Worm (Caenorhabditis elegans): ENCODE data around the gene C53A5.13.

Gene C53A5.13

ce11 chrV:14597005-14597680, 50.5 kb downstream of the C53A5.13 start, which contains the start of gene pes-9 (continued):
- peak; percentile 49 for TF ChIP-seq dve-1 (tag; optimal IDR thresholded peaks at IDR 0.05; ENCODE audit: insufficient read depth)
- no peak for TF ChIP-seq T20F7.1 (GFP tag; optimal IDR thresholded peaks at IDR 0.05)
- TF ChIP-seq nhr-102 (tag; optimal IDR thresholded peaks at IDR 0.05): no peak
- no peak for TF ChIP-seq D1046.2 (GFP tag; IDR thresholded peaks at IDR 0.05)
- no peak for TF ChIP-seq Y48G9A.11 (GFP tag; IDR thresholded peaks at IDR 0.05)
- no peak for TF ChIP-seq saeg-2 (GFP tag; IDR thresholded peaks at IDR 0.05)
- TF ChIP-seq mep-1 (tag; optimal IDR thresholded peaks at IDR 0.05): no peak
- TF ChIP-seq hlh-30 (tag; optimal IDR thresholded peaks at IDR 0.05; ENCODE audit: insufficient read depth): no peak
- no peak for TF ChIP-seq Y5F2A.4 (GFP tag; optimal IDR thresholded peaks at IDR 0.05)
- no peak for TF ChIP-seq unc-130 (GFP tag; optimal IDR thresholded peaks at IDR 0.05)
- no peak for TF ChIP-seq vab-7 (GFP tag; IDR thresholded peaks at IDR 0.05)
- no peak for TF ChIP-seq egl-43 (GFP tag; IDR thresholded peaks at IDR 0.05)

DNA sequence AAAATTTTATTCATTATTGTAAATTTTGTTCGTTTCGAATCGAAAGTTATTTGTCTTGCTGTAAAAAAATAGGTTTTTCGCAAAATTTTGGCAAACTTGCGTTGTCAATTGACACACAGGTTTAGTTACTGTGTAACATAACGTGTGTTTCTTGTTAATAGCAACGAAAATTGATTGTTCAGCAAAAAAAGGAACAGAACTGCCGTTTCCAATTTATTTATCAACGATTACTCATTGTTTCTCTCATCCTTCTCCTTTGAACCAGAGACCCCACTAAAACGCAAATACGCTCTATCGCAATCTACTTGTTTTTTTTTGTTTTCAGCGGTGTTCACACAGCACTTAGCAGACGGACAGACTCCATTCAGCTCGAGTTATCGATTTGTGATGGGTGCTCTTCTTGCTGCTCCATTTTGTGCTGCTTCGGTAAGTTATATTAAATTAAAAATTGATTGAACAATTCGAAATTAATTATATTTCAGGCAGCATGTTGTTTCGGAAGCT, 51.1 kb downstream of the C53A5.13 start, which contains the start of gene R11H6.2:
Gene R11H6.2 (plus strand): TSS at position 326 of the 504 bp plus-strand sequence.
- TF ChIP-seq dve-1 (tag; optimal IDR thresholded peaks at IDR 0.05; ENCODE audit: insufficient read depth) (peak; percentile 21), nhr-6 (tag; optimal IDR thresholded peaks at IDR 0.05) (peak; percentile 75), mep-1 (tag; optimal IDR thresholded peaks at IDR 0.05) (peak; percentile 33), pha-4 (GFP tag; IDR thresholded peaks at IDR 0.05) (no peak), pha-4 (tag; optimal IDR thresholded peaks at IDR 0.05) (peak; percentile 22), lsy-2 (tag; optimal IDR thresholded peaks at IDR 0.05) (peak in 1 of 2 experiments; percentile 57), mes-2 (tag; optimal IDR thresholded peaks at IDR 0.05; ENCODE audit: poor library complexity, severe bottlenecking) (peak; percentile 71), ztf-7 (tag; optimal IDR thresholded peaks at IDR 0.05) (no peak), nhr-28 (tag; optimal IDR thresholded peaks at IDR 0.05) (peak; percentile 48), hlh-11 (tag; optimal IDR thresholded peaks at IDR 0.05) (peak; percentile 52), unc-62 (GFP tag; optimal IDR thresholded peaks at IDR 0.05 in 1 of 2) (peak in 1 of 2 experiments; percentile 99), unc-62 (tag; optimal IDR thresholded peaks at IDR 0.05) (no peak), ceh-28 (tag; optimal IDR thresholded peaks at IDR 0.05) (peak; percentile 29), pqm-1 (tag; optimal IDR thresholded peaks at IDR 0.05) (peak; percentile 3), ctbp-1 (GFP tag; IDR thresholded peaks at IDR 0.05) (0 out of 2 replicates have a peak, but pooled peaks have one; percentile 13), hmg-1.1 (GFP tag; IDR thresholded peaks at IDR 0.05) (peak; percentile 54; the same call in 1 of the 2 replicates), lin-38 (GFP tag; IDR thresholded peaks at IDR 0.05) (peak; percentile 78), dpl-1 (GFP tag; optimal IDR thresholded peaks at IDR 0.05) (peak; percentile 24), aha-1 (tag) (no peak), rbr-2 (tag; optimal IDR thresholded peaks at IDR 0.05) (peak; percentile 1), cey-2 (tag; optimal IDR thresholded peaks at IDR 0.05; ENCODE audit: borderline replicate concordance, insufficient read depth) (no peak), hlh-30 (tag; optimal IDR thresholded peaks at IDR 0.05; ENCODE audit: insufficient read depth) (peak; percentile 35), nhr-76 (tag; optimal IDR thresholded peaks at IDR 0.05) (no peak), fkh-10 (GFP tag; optimal IDR thresholded peaks at IDR 0.05) (no peak)

DNA sequence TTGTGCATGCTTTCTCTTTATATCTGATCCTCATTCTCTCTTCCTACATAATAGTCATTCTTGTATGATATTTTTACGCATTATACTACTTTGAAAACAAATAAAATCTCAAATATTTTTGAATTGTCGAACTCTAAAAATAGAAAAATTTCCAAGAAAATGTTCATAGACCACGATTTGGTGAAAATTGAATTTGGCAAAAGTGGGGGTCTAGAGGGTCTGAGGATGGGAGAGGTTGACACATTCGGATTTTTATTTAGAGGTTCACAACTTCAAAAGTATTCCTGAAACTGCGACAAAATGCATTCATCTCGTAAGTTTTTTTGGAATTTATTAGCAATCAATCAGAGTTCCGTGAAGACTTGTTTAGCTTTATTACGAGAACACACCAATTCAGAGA, 53.3 kb downstream of the C53A5.13 start, which contains the start of gene glb-22:
Gene glb-22 (plus strand): TSS at position 301 of the 400 bp plus-strand sequence.
- TF ChIP-seq lin-13 (GFP tag; optimal IDR thresholded peaks at IDR 0.05): no peak
- no peak for TF ChIP-seq dmd-9 (GFP tag; IDR thresholded peaks at IDR 0.05)
- TF ChIP-seq daf-12 (tag; optimal IDR thresholded peaks at IDR 0.05): no peak
- TF ChIP-seq nhr-41 (GFP tag; IDR thresholded peaks at IDR 0.05): no peak
- no peak for TF ChIP-seq ceh-20 (GFP tag; IDR thresholded peaks at IDR 0.05)
- TF ChIP-seq ceh-28 (tag; optimal IDR thresholded peaks at IDR 0.05): no peak
- TF ChIP-seq mxl-2 (GFP tag; conservative IDR thresholded peaks at IDR 0.05): no peak
- no peak for TF ChIP-seq mxl-3 (GFP tag; optimal IDR thresholded peaks at IDR 0.05)
- TF ChIP-seq F49E8.2 (tag; optimal IDR thresholded peaks at IDR 0.05; ENCODE audit: borderline replicate concordance): no peak
- no peak for TF ChIP-seq rbr-2 (tag; optimal IDR thresholded peaks at IDR 0.05)
- TF ChIP-seq hlh-30 (tag; optimal IDR thresholded peaks at IDR 0.05; ENCODE audit: insufficient read depth): no peak
- TF ChIP-seq skn-1 (tag; optimal IDR thresholded peaks at IDR 0.05): no peak
- no peak for TF ChIP-seq lim-7 (GFP tag; IDR thresholded peaks at IDR 0.05)
- no peak for TF ChIP-seq mes-2 (tag; optimal IDR thresholded peaks at IDR 0.05; ENCODE audit: poor library complexity, severe bottlenecking)
- TF ChIP-seq mep-1 (tag; optimal IDR thresholded peaks at IDR 0.05): no peak
- TF ChIP-seq nhr-25 (tag; optimal IDR thresholded peaks at IDR 0.05; ENCODE audit: borderline replicate concordance, insufficient read depth): no peak
- no peak for TF ChIP-seq F26F4.8 (GFP tag; conservative IDR thresholded peaks at IDR 0.05)

All from whole organism, L4 larva.